Worm (Caenorhabditis elegans) whole organism, early embryonic: ENCODE data around the gene sre-9.

Experiments used
- B0310.2 ChIP-seq: sonication (generic microtip); optimal IDR thresholded peaks from 2 replicates; lab custom pipeline; 2016; ENCODE audit warnings: mild to moderate bottlenecking, missing genetic modification characterization, missing compliant biosample characterization
- F13C5.2 ChIP-seq: sonication (generic microtip); optimal IDR thresholded peaks from 2 replicates; lab custom pipeline; 2017; ENCODE audit warnings: mild to moderate bottlenecking, missing genetic modification characterization, inconsistent platforms, missing compliant biosample characterization
- aly-1 ChIP-seq: sonication (generic microtip); optimal IDR thresholded peaks from 2 replicates; lab custom pipeline; 2016; ENCODE audit warnings: missing genetic modification characterization, missing compliant biosample characterization
- ama-1 ChIP-seq: fragments of 150-350 bp; optimal IDR thresholded peaks from 2 replicates; lab custom pipeline; 2014
- ceh-36 ChIP-seq: sonication (generic microtip); optimal IDR thresholded peaks from 2 replicates; lab custom pipeline; 2016; ENCODE audit warnings: missing genetic modification characterization, inconsistent platforms, missing compliant biosample characterization
- ets-7 ChIP-seq: sonication (generic microtip); optimal IDR thresholded peaks from 2 replicates; lab custom pipeline; 2016; ENCODE audit warnings: missing genotype, missing genetic modification characterization, missing compliant biosample characterization
- flt-1 ChIP-seq: fragments of 200-800 bp; sonication (Bioruptor generic); IDR thresholded peaks from 2 replicates; pipeline ENCODE4 v1.3.6; 2022; ENCODE audit warnings: missing genetic modification characterization, missing compliant biosample characterization
- hmg-4 ChIP-seq: fragments of 200-800 bp; sonication (Bioruptor generic); optimal IDR thresholded peaks from 2 replicates; lab custom pipeline; 2018; ENCODE audit warnings: mild to moderate bottlenecking, missing genetic modification characterization, missing compliant biosample characterization
- scrt-1 ChIP-seq: fragments of 200-800 bp; sonication (Bioruptor generic); IDR thresholded peaks from 2 replicates; pipeline ENCODE4 v1.3.6; 2022; ENCODE audit warnings: missing genetic modification characterization, missing compliant biosample characterization
- sea-1 ChIP-seq: fragments of 200-800 bp; sonication (Bioruptor generic); conservative IDR thresholded peaks from 2 replicates; pipeline ENCODE4 v1.3.6; 2022; ENCODE audit warnings: missing genetic modification characterization, missing compliant biosample characterization
- tbx-11 ChIP-seq: fragments of 200-800 bp; sonication (Bioruptor generic); IDR thresholded peaks from 2 replicates; pipeline ENCODE4 v1.3.6; 2022; ENCODE audit warnings: missing genetic modification characterization, missing compliant biosample characterization

- TF ChIP-seq ama-1 (lab: Kevin White, UChicago) (no peak), hmg-4 (GFP tag; lab: Kevin White, UChicago) (no peak), ets-7 (tag; lab: Kevin White, UChicago) (no peak), F13C5.2 (tag; lab: Kevin White, UChicago) (no peak), tbx-11 (GFP tag; lab: Robert Waterston, UW) (no peak), ceh-36 (tag; lab: Kevin White, UChicago) (no peak), B0310.2 (tag; lab: Kevin White, UChicago) (no peak), sea-1 (GFP tag; lab: Robert Waterston, UW) (no peak), scrt-1 (GFP tag; lab: Robert Waterston, UW) (no peak), aly-1 (tag; lab: Kevin White, UChicago) (no peak), flt-1 (GFP tag; lab: Robert Waterston, UW) (no peak)
Measured at ce11 chrV:3931326-3931725, 36.6 kb downstream of the sre-9 start, which contains the start of gene srx-63.
